Fruit fly (Drosophila melanogaster) whole organism, embryonic: ENCODE measurements around the gene pix.
A peak's percentile ranks its signal among the peaks of the same experiment; 100 is the strongest.

Source experiments
- ATbp ChIP-seq: fragments of 200-800 bp; sonication (Bioruptor generic); optimal IDR thresholded peaks from 2 replicates; lab custom pipeline; 2017; ENCODE audit warnings: missing biosample characterization, mild to moderate bottlenecking, missing genetic modification characterization, missing genetic modification reagents
- Awh ChIP-seq: fragments of 200-800 bp; sonication (Bioruptor generic); IDR thresholded peaks from 2 replicates; pipeline ENCODE4, ENCODE4 v1.3.6; 2022; ENCODE audit warnings: missing biosample characterization, missing genetic modification characterization
- Bgb ChIP-seq: fragments of 200-800 bp; sonication (Bioruptor generic); IDR thresholded peaks from 2 replicates; pipeline ENCODE4 v1.3.6; 2022; ENCODE audit warnings: missing biosample characterization, missing genetic modification characterization; ENCODE audit not compliant: partially characterized antibody
- Blimp-1 ChIP-seq: fragments of 200-800 bp; sonication (Bioruptor generic); optimal IDR thresholded peaks from 3 replicates; lab custom pipeline; 2018; ENCODE audit warnings: missing biosample characterization, missing genetic modification characterization, mild to moderate bottlenecking, moderate library complexity, missing genetic modification reagents
- BtbVII ChIP-seq: fragments of 200-800 bp; sonication (Bioruptor generic); optimal IDR thresholded peaks from 3 replicates; lab custom pipeline; 2017; ENCODE audit warnings: missing biosample characterization, mild to moderate bottlenecking, missing genetic modification characterization
- CG1024 ChIP-seq: fragments of 200-800 bp; sonication (Bioruptor generic); IDR thresholded peaks from 2 replicates; pipeline ENCODE4 v1.3.6; 2022; ENCODE audit warnings: missing biosample characterization, missing genetic modification characterization
- CG11456 ChIP-seq: fragments of 200-800 bp; sonication (Bioruptor generic); IDR thresholded peaks from 3 replicates; pipeline ENCODE4 v1.3.6; 2022; ENCODE audit warnings: missing biosample characterization, missing genetic modification characterization
- CG12104 ChIP-seq: fragments of 200-800 bp; sonication (Bioruptor generic); optimal IDR thresholded peaks from 3 replicates; lab custom pipeline; 2016; ENCODE audit warnings: missing biosample characterization, missing genetic modification characterization
- CG12942 ChIP-seq: fragments of 200-800 bp; sonication (Bioruptor generic); optimal IDR thresholded peaks from 3 replicates; lab custom pipeline; 2016; ENCODE audit warnings: missing biosample characterization, missing genetic modification characterization
- CG13624 ChIP-seq: fragments of 200-800 bp; sonication (Bioruptor generic); optimal IDR thresholded peaks from 2 replicates; lab custom pipeline; 2016; ENCODE audit warnings: missing biosample characterization, missing genetic modification characterization
- CG17359 ChIP-seq: fragments of 200-800 bp; sonication (Bioruptor generic); optimal IDR thresholded peaks from 3 replicates; lab custom pipeline; 2018; ENCODE audit warnings: missing biosample characterization, mild to moderate bottlenecking, missing genetic modification characterization, moderate library complexity
- CG2199 ChIP-seq: fragments of 200-800 bp; sonication (Bioruptor generic); IDR thresholded peaks from 3 replicates; pipeline ENCODE4 v1.3.6; 2022; ENCODE audit warnings: missing biosample characterization, missing genetic modification characterization
- CG2202 ChIP-seq: fragments of 200-800 bp; sonication (Bioruptor generic); optimal IDR thresholded peaks from 2 replicates; lab custom pipeline; 2018; ENCODE audit warnings: missing biosample characterization, mild to moderate bottlenecking, missing genetic modification characterization
- CG2712 ChIP-seq: fragments of 200-800 bp; optimal IDR thresholded peaks from 3 replicates; lab custom pipeline; 2019; ENCODE audit warnings: missing biosample characterization, mild to moderate bottlenecking, missing genetic modification characterization, moderate library complexity
- CG3065 ChIP-seq: fragments of 200-800 bp; sonication (Bioruptor generic); optimal IDR thresholded peaks from 2 replicates; lab custom pipeline; 2016; ENCODE audit warnings: missing biosample characterization, missing genetic modification characterization
- CG31365 ChIP-seq: fragments of 200-800 bp; sonication (Bioruptor generic); optimal IDR thresholded peaks from 2 replicates; lab custom pipeline; 2018; ENCODE audit warnings: missing biosample characterization, mild to moderate bottlenecking, missing genetic modification characterization
- CG3281 ChIP-seq: fragments of 200-800 bp; sonication (Bioruptor generic); optimal IDR thresholded peaks from 3 replicates; lab custom pipeline; 2017; ENCODE audit warnings: missing biosample characterization, mild to moderate bottlenecking, missing genetic modification characterization
- CG4707 ChIP-seq: fragments of 200-800 bp; sonication (Bioruptor generic); optimal IDR thresholded peaks from 2 replicates; lab custom pipeline; 2018; ENCODE audit warnings: missing biosample characterization, mild to moderate bottlenecking, missing genetic modification characterization, moderate library complexity
- CG7372 ChIP-seq: fragments of 200-800 bp; sonication (Bioruptor generic); IDR thresholded peaks from 2 replicates; pipeline ENCODE4 v1.3.6; 2022; ENCODE audit warnings: missing biosample characterization, missing genetic modification characterization
- CG8089 ChIP-seq: fragments of 200-800 bp; sonication (Bioruptor generic); optimal IDR thresholded peaks from 3 replicates; lab custom pipeline; 2016; ENCODE audit warnings: missing biosample characterization, missing genetic modification characterization
- CG9437 ChIP-seq: fragments of 200-800 bp; sonication (Bioruptor generic); optimal IDR thresholded peaks from 2 replicates; lab custom pipeline; 2018; ENCODE audit warnings: missing biosample characterization, mild to moderate bottlenecking, missing genetic modification characterization
- CG9932 ChIP-seq: fragments of 200-800 bp; sonication (Bioruptor generic); IDR thresholded peaks from 2 replicates; pipeline ENCODE4 v1.3.6; 2022; ENCODE audit warnings: missing biosample characterization, missing genetic modification characterization
- Camta ChIP-seq: fragments of 200-800 bp; sonication (Bioruptor generic); optimal IDR thresholded peaks from 2 replicates; lab custom pipeline; 2016; ENCODE audit warnings: missing biosample characterization, missing genetic modification characterization
- D19A ChIP-seq: fragments of 200-800 bp; optimal IDR thresholded peaks from 3 replicates; lab custom pipeline; 2019; ENCODE audit warnings: missing biosample characterization, mild to moderate bottlenecking, missing genetic modification characterization, moderate library complexity
- Dad ChIP-seq: fragments of 200-800 bp; sonication (Bioruptor generic); optimal IDR thresholded peaks from 3 replicates; lab custom pipeline; 2016; ENCODE audit warnings: missing biosample characterization, missing genetic modification characterization
- Deaf1 ChIP-seq: fragments of 200-800 bp; optimal IDR thresholded peaks from 3 replicates; lab custom pipeline; 2019; ENCODE audit warnings: missing biosample characterization, mild to moderate bottlenecking, missing genetic modification characterization, moderate library complexity
- Hey ChIP-seq: fragments of 200-800 bp; sonication (Bioruptor generic); optimal IDR thresholded peaks from 3 replicates; lab custom pipeline; 2018; ENCODE audit warnings: missing biosample characterization, mild to moderate bottlenecking, missing genetic modification characterization
- MESR4 ChIP-seq: fragments of 200-800 bp; sonication (Bioruptor generic); optimal IDR thresholded peaks from 2 replicates; lab custom pipeline; 2018; ENCODE audit warnings: missing biosample characterization, mild to moderate bottlenecking, missing genetic modification characterization, moderate library complexity
- Nf-YA ChIP-seq: fragments of 200-800 bp; sonication (Bioruptor generic); IDR thresholded peaks from 2 replicates; pipeline ENCODE4 v1.3.6; 2022; ENCODE audit warnings: missing biosample characterization, missing genetic modification characterization
- Sin3A ChIP-seq: fragments of >200 bp; optimal IDR thresholded peaks from 2 replicates; lab custom pipeline; 2018
- Sry-β ChIP-seq: fragments of 200-800 bp; sonication (Bioruptor generic); optimal IDR thresholded peaks from 2 replicates; lab custom pipeline; 2018; ENCODE audit warnings: missing biosample characterization, mild to moderate bottlenecking, missing genetic modification characterization, moderate library complexity
- Stat92E ChIP-seq, 3 experiments: fragments of >200 bp in 2 of 3; fragments of 200-800 bp in 1 of 3; sonication (Bioruptor generic) in 1 of 3; optimal IDR thresholded peaks; 2 replicates each; lab custom pipeline; 2017 to 2019; ENCODE audit warnings: missing biosample characterization in 3 of 3, missing genetic modification characterization in 3 of 3, mild to moderate bottlenecking in 1 of 3, moderate library complexity in 1 of 3
- Usf ChIP-seq: fragments of 200-800 bp; sonication (Bioruptor generic); optimal IDR thresholded peaks from 2 replicates; lab custom pipeline; 2017; ENCODE audit warnings: missing genotype, missing biosample characterization, missing genetic modification characterization
- ci ChIP-seq: fragments of 200-800 bp; sonication (Bioruptor generic); IDR thresholded peaks from 3 replicates; pipeline ENCODE4 v1.3.6; 2022; ENCODE audit warnings: missing biosample characterization, missing genetic modification characterization
- danr ChIP-seq: fragments of 200-800 bp; sonication (Bioruptor generic); IDR thresholded peaks from 2 replicates; pipeline ENCODE4 v1.3.6; 2022; ENCODE audit warnings: missing biosample characterization, missing genetic modification characterization
- ewg ChIP-seq: fragments of 200-800 bp; sonication (Bioruptor generic); optimal IDR thresholded peaks from 3 replicates; lab custom pipeline; 2017; ENCODE audit warnings: mild to moderate bottlenecking, missing biosample characterization, missing genetic modification reagents, missing genetic modification characterization
- gfzf ChIP-seq: fragments of 200-800 bp; sonication (Bioruptor generic); optimal IDR thresholded peaks from 2 replicates; lab custom pipeline; 2016; ENCODE audit warnings: missing biosample characterization, mild to moderate bottlenecking, missing genetic modification characterization, moderate library complexity
- ind ChIP-seq: fragments of 200-800 bp; sonication (Bioruptor generic); optimal IDR thresholded peaks from 3 replicates; lab custom pipeline; 2016; ENCODE audit warnings: missing biosample characterization, missing genetic modification characterization
- insv ChIP-seq, 2 experiments: fragments of 200-800 bp; sonication (Bioruptor generic); optimal IDR thresholded peaks; 3 replicates each; lab custom pipeline; 2016 to 2018; ENCODE audit warnings: missing biosample characterization in 2 of 2, missing genetic modification characterization in 2 of 2
- lab ChIP-seq: fragments of 200-800 bp; sonication (Bioruptor generic); optimal IDR thresholded peaks from 3 replicates; lab custom pipeline; 2017; ENCODE audit warnings: missing biosample characterization, missing genetic modification characterization, mild to moderate bottlenecking, moderate library complexity, missing genetic modification reagents
- lmd ChIP-seq: fragments of 200-800 bp; sonication (Bioruptor generic); IDR thresholded peaks from 2 replicates; pipeline ENCODE4 v1.3.6; 2022; ENCODE audit warnings: missing biosample characterization, missing genetic modification characterization
- nerfin-2 ChIP-seq: fragments of 200-800 bp; sonication (Bioruptor generic); IDR thresholded peaks from 2 replicates; pipeline ENCODE4 v1.3.6; 2022; ENCODE audit warnings: missing biosample characterization, missing genetic modification characterization; ENCODE audit not compliant: partially characterized antibody
- otp ChIP-seq: fragments of 200-800 bp; sonication (Bioruptor generic); IDR thresholded peaks from 3 replicates; pipeline ENCODE4, ENCODE4 v1.3.6; 2022; ENCODE audit warnings: missing biosample characterization, missing genetic modification characterization
- scrt ChIP-seq: fragments of 200-800 bp; sonication (Bioruptor generic); optimal IDR thresholded peaks from 2 replicates; lab custom pipeline; 2018; ENCODE audit warnings: missing biosample characterization, mild to moderate bottlenecking, missing genetic modification characterization, moderate library complexity
- sug ChIP-seq: fragments of 200-800 bp; optimal IDR thresholded peaks from 2 replicates; lab custom pipeline; 2019; ENCODE audit warnings: missing biosample characterization, mild to moderate bottlenecking, missing genetic modification characterization, moderate library complexity
- tin ChIP-seq: fragments of 200-800 bp; sonication (Bioruptor generic); optimal IDR thresholded peaks from 3 replicates; lab custom pipeline; 2016; ENCODE audit warnings: missing biosample characterization, missing genetic modification characterization
- tx ChIP-seq: fragments of 200-800 bp; sonication (Bioruptor generic); optimal IDR thresholded peaks from 2 replicates; lab custom pipeline; 2016; ENCODE audit warnings: missing biosample characterization, missing genetic modification characterization
- vnd ChIP-seq: fragments of 200-800 bp; sonication (Bioruptor generic); IDR thresholded peaks from 3 replicates; pipeline ENCODE4 v1.3.6; 2022; ENCODE audit warnings: missing biosample characterization, missing genetic modification characterization; ENCODE audit not compliant: partially characterized antibody
- yki ChIP-seq: fragments of >200 bp; optimal IDR thresholded peaks from 3 replicates; lab custom pipeline; 2018
- zf30C ChIP-seq: fragments of 200-800 bp; sonication (Bioruptor generic); optimal IDR thresholded peaks from 3 replicates; lab custom pipeline; 2018; ENCODE audit warnings: missing biosample characterization, mild to moderate bottlenecking, missing genetic modification characterization
- zfh2 ChIP-seq: fragments of 200-800 bp; sonication (Bioruptor generic); optimal IDR thresholded peaks from 2 replicates; lab custom pipeline; 2016; ENCODE audit warnings: missing biosample characterization, missing genetic modification characterization

Gene pix

DNA sequence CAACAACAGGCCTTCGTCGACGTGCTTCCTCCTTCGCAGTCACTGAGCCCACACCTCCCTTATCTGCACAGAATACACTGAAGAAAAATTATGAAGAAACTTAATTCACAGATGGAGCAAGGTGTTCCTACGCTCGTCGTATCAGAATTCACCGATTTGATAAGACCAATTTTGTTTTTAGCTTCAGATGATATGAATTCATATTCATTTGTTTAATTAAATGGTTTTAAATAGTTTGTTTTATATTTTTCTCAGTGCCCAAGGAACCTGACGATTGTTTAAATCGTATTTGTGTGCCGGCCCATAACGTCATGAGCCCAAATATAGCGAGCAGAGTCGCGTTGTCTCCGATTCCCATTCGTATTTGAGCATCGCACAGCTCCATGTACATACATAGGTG lies 49.1 kb upstream of the pix start (continued):
- TF ChIP-seq Awh (GFP tag; lab: Robert Waterston, UW) (no peak), lab (GFP tag; lab: Kevin White, UChicago) (peak; percentile 43), CG2202 (peak; percentile 77), Blimp-1 (GFP tag; lab: Kevin White, UChicago) (peak; percentile 52), ci (GFP tag; lab: Robert Waterston, UW) (peak; percentile 66), tin (GFP tag; lab: Kevin White, UChicago) (peak; percentile 61), CG12104 (GFP tag; lab: Kevin White, UChicago) (peak; percentile 35), CG12942 (GFP tag; lab: Kevin White, UChicago) (peak; percentile 8), scrt (GFP tag; lab: Kevin White, UChicago) (peak; percentile 36), CG8089 (GFP tag; lab: Kevin White, UChicago) (peak; percentile 46), ewg (GFP tag; lab: Kevin White, UChicago) (peak; percentile 39), CG2712 (tag; lab: Kevin White, UChicago) (peak; percentile 85), danr (GFP tag; lab: Robert Waterston, UW) (no peak), Usf (GFP tag; lab: Kevin White, UChicago) (peak; percentile 60), nerfin-2 (GFP tag; lab: Robert Waterston, UW) (no peak), ATbp (GFP tag; lab: Kevin White, UChicago) (peak; percentile 22), Sin3A (lab: Kevin White, UChicago) (no peak), Bgb (GFP tag; lab: Robert Waterston, UW) (no peak), zf30C (peak; percentile 90), gfzf (no peak), CG9932 (no peak), sug (tag; lab: Kevin White, UChicago) (no peak), MESR4 (GFP tag; lab: Kevin White, UChicago) (peak; percentile 7), otp (GFP tag; lab: Robert Waterston, UW) (peak; percentile 29; the same call in 1 of the 3 replicates), CG4707 (GFP tag; lab: Kevin White, UChicago) (peak; percentile 26), BtbVII (GFP tag; lab: Kevin White, UChicago) (peak; percentile 17), CG13624 (GFP tag; lab: Kevin White, UChicago) (peak; percentile 19), CG11456 (GFP tag; lab: Robert Waterston, UW) (0 out of 3 replicates have a peak, but pooled peaks have one; percentile 37), Stat92E (GFP tag; optimal IDR thresholded peaks at IDR 0.05; lab: Kevin White, UChicago) (no peak), Nf-YA (0 out of 2 replicates have a peak, but pooled peaks have one; percentile 10), insv (GFP tag; optimal IDR thresholded peaks at IDR 0.05; lab: Kevin White, UChicago) (no peak), Deaf1 (peak; percentile 45), CG17359 (tag; lab: Kevin White, UChicago) (peak; percentile 49), D19A (tag; lab: Kevin White, UChicago) (peak; percentile 70), Camta (peak; percentile 65), CG3281 (GFP tag; lab: Kevin White, UChicago) (peak; percentile 35), zfh2 (peak; percentile 6), CG9437 (peak; percentile 40), yki (lab: Kevin White, UChicago) (no peak), vnd (GFP tag; lab: Robert Waterston, UW) (no peak), CG3065 (GFP tag; lab: Kevin White, UChicago) (no peak), lmd (peak; percentile 54), CG2199 (GFP tag; lab: Robert Waterston, UW) (no peak; the same call in 2 of the 3 replicates), ind (GFP tag; lab: Kevin White, UChicago) (peak; percentile 37), Sry-β (GFP tag; lab: Kevin White, UChicago) (no peak), Hey (tag; lab: Kevin White, UChicago) (no peak), tx (GFP tag; lab: Kevin White, UChicago) (peak; percentile 18), Dad (GFP tag; lab: Kevin White, UChicago) (peak; percentile 40), CG1024 (GFP tag; lab: Robert Waterston, UW) (peak; percentile 74), CG7372 (GFP tag; lab: Robert Waterston, UW) (peak; percentile 30; the same call in 1 of the 2 replicates), CG31365 (no peak)
